Fruit fly (Drosophila melanogaster): ENCODE measurements around the gene CG11449.

- no peak for TF ChIP-seq Hr4 (GFP tag; optimal IDR thresholded peaks at IDR 0.05)
- TF ChIP-seq CG10669 (GFP tag; optimal IDR thresholded peaks at IDR 0.05): no peak
- TF ChIP-seq Eip93F (GFP tag; optimal IDR thresholded peaks at IDR 0.05): no peak
- TF ChIP-seq CG8319 (GFP tag; optimal IDR thresholded peaks at IDR 0.05): no peak
- TF ChIP-seq CG1621 (tag; optimal IDR thresholded peaks at IDR 0.05): no peak
- TF ChIP-seq acj6 (GFP tag; optimal IDR thresholded peaks at IDR 0.05): no peak
- no peak for TF ChIP-seq Sox102F (GFP tag; optimal IDR thresholded peaks at IDR 0.05)
- TF ChIP-seq eg (GFP tag; IDR thresholded peaks at IDR 0.05): 0 out of 3 replicates have a peak, but pooled peaks have one; percentile 39
- no peak for TF ChIP-seq esn (GFP tag; optimal IDR thresholded peaks at IDR 0.05)
Measured at dm6 chr3L:22471586-22472291, 17.6 kb downstream of the CG11449 start.
